Fruit fly (Drosophila melanogaster) whole organism, wandering third instar larva: ENCODE data around the gene CG8349.

Source experiments
- Abd-B ChIP-seq: fragments of >200 bp; optimal IDR thresholded peaks from 2 replicates; lab custom pipeline; 2017; ENCODE audit warnings: missing biosample characterization, missing genetic modification characterization
- CG32264 ChIP-seq: fragments of 200-800 bp; sonication (Bioruptor generic); optimal IDR thresholded peaks from 2 replicates; lab custom pipeline; 2016; ENCODE audit warnings: missing biosample characterization, missing genetic modification characterization
- CrebA ChIP-seq: fragments of 200-800 bp; sonication (Bioruptor generic); optimal IDR thresholded peaks from 2 replicates; lab custom pipeline; 2016; ENCODE audit warnings: missing biosample characterization, mild to moderate bottlenecking, missing genetic modification characterization, borderline replicate concordance
- Dfd ChIP-seq: fragments of >200 bp; optimal IDR thresholded peaks from 2 replicates; lab custom pipeline; 2017; ENCODE audit warnings: missing biosample characterization, missing genetic modification characterization
- HLH106 ChIP-seq: fragments of 200-800 bp; optimal IDR thresholded peaks from 3 replicates; lab custom pipeline; 2019; ENCODE audit warnings: missing biosample characterization, mild to moderate bottlenecking, missing genetic modification characterization, moderate library complexity
- Hnf4 ChIP-seq: fragments of 200-800 bp; sonication (Bioruptor generic); optimal IDR thresholded peaks from 2 replicates; lab custom pipeline; 2016; ENCODE audit warnings: missing biosample characterization, mild to moderate bottlenecking, missing genetic modification characterization
- Vsx2 ChIP-seq: fragments of 200-300, 225-300 bp; sonication (Bioruptor generic); optimal IDR thresholded peaks from 2 replicates; lab custom pipeline; 2018; ENCODE audit warnings: missing biosample characterization, missing genetic modification characterization; ENCODE audit not compliant: partially characterized antibody
- dmrt93B ChIP-seq: fragments of 200-800 bp; sonication (Bioruptor generic); optimal IDR thresholded peaks from 2 replicates; lab custom pipeline; 2018; ENCODE audit warnings: missing biosample characterization, mild to moderate bottlenecking, missing genetic modification characterization
- foxo ChIP-seq, 2 experiments: fragments of 200-800 bp; sonication (Bioruptor generic); optimal IDR thresholded peaks; 2 replicates in 1 of 2; 3 replicates in 1 of 2; lab custom pipeline; 2016 to 2017; ENCODE audit warnings: missing biosample characterization in 2 of 2, missing genetic modification characterization in 2 of 2
- fru ChIP-seq: fragments of 200-800 bp; sonication (Bioruptor generic); optimal IDR thresholded peaks from 3 replicates; lab custom pipeline; 2016; ENCODE audit warnings: missing biosample characterization, mild to moderate bottlenecking, missing genetic modification characterization
- h ChIP-seq: fragments of 200-800 bp; sonication (Bioruptor generic); optimal IDR thresholded peaks from 3 replicates; lab custom pipeline; 2016; ENCODE audit warnings: missing biosample characterization, mild to moderate bottlenecking, missing genetic modification characterization
- lola ChIP-seq: fragments of >200 bp; optimal IDR thresholded peaks from 2 replicates; lab custom pipeline; 2017; ENCODE audit warnings: missing biosample characterization, missing genetic modification characterization
- rgr ChIP-seq: fragments of 200-800 bp; sonication (Bioruptor generic); optimal IDR thresholded peaks from 3 replicates; lab custom pipeline; 2016; ENCODE audit warnings: missing biosample characterization, mild to moderate bottlenecking, missing genetic modification characterization

DNA sequence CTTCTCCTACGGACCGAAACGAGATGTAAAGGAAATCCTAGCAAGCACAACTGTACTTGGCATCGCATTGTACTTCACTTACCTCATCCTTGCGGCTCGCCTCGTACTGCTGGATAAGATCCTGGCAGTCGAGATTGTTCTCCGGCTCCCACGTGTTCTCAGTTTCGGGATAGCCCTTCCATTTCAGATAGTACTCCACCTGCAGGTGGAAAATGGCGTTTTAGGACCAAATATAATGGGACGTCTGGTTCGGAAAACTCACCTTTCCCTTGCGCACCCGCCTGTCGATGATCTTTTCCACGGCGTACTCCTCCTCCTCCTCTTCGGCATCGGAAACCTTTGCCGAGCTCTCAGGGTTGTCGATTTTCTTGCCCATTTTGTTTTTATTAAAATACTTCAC, 5.2 kb upstream of the CG8349 start:
- no peak for TF ChIP-seq Hnf4 (GFP tag; lab: Kevin White, UChicago)
- no peak for TF ChIP-seq rgr (GFP tag; lab: Kevin White, UChicago)
- no peak for TF ChIP-seq Vsx2 (GFP tag; lab: Kevin White, UChicago)
- TF ChIP-seq HLH106 (tag; lab: Kevin White, UChicago): no peak
- TF ChIP-seq h (GFP tag; lab: Kevin White, UChicago): no peak
- TF ChIP-seq foxo (GFP tag; optimal IDR thresholded peaks at IDR 0.05; lab: Kevin White, UChicago): no peak
- TF ChIP-seq dmrt93B (GFP tag; lab: Kevin White, UChicago): no peak
- TF ChIP-seq Abd-B: no peak
- no peak for TF ChIP-seq CrebA (GFP tag; lab: Kevin White, UChicago)
- no peak for TF ChIP-seq lola (GFP tag; lab: Kevin White, UChicago)
- no peak for TF ChIP-seq fru (GFP tag; lab: Kevin White, UChicago)
- TF ChIP-seq Dfd (GFP tag; lab: Kevin White, UChicago): no peak
- TF ChIP-seq CG32264: no peak
